Worm (Caenorhabditis elegans): ENCODE measurements around the gene tbc-2.

- no peak for TF ChIP-seq dmd-9 (GFP tag; IDR thresholded peaks at IDR 0.05)
- no peak for TF ChIP-seq fos-1 (tag; optimal IDR thresholded peaks at IDR 0.05)
- peak; percentile 36 for TF ChIP-seq ama-1 (optimal IDR thresholded peaks at IDR 0.05)
- no peak for TF ChIP-seq cey-2 (tag; optimal IDR thresholded peaks at IDR 0.05; ENCODE audit: borderline replicate concordance, insufficient read depth)
- TF ChIP-seq hlh-30 (tag; optimal IDR thresholded peaks at IDR 0.05; ENCODE audit: insufficient read depth), result no peak
- TF ChIP-seq pha-4 (GFP tag; IDR thresholded peaks at IDR 0.05), result no peak
- no peak for TF ChIP-seq pha-4 (tag; optimal IDR thresholded peaks at IDR 0.05)
- no peak for TF ChIP-seq mxl-3 (GFP tag; optimal IDR thresholded peaks at IDR 0.05)
- TF ChIP-seq pqm-1 (tag; optimal IDR thresholded peaks at IDR 0.05), result no peak
- no peak for TF ChIP-seq lir-3 (tag; optimal IDR thresholded peaks at IDR 0.05)
Measured at ce11 chrII:5866920-5867319, 39.7 kb upstream of the tbc-2 start.
